Fruit fly (Drosophila melanogaster): ENCODE results near the gene CG9130.
"Not testable (repeated sequence)": the region's sequence is repeated elsewhere in the genome, so short reads cannot be mapped to it uniquely, and the experiment has no call there.

Gene CG9130

dm6 chr3L:1238219-1238618 lies 13.6 kb upstream of the CG9130 start, which contains the start of gene CG9192:
Gene CG9192 (minus strand): TSS chr3L:1238319.
- no peak for TF ChIP-seq noc (tag; optimal IDR thresholded peaks at IDR 0.05)

dm6 chr3L:1245810-1246209 lies 6.0 kb upstream of the CG9130 start, which contains the start of gene Klp61F:
Gene Klp61F (minus strand): TSS chr3L:1245910.
- TF ChIP-seq noc (tag; optimal IDR thresholded peaks at IDR 0.05), result not testable (repeated sequence)

dm6 chr3L:1246823-1247222 lies 5.0 kb upstream of the CG9130 start, which contains the start of gene CG32318:
Gene CG32318 (minus strand): TSS chr3L:1246923.
- not testable (repeated sequence) for TF ChIP-seq noc (tag; optimal IDR thresholded peaks at IDR 0.05)

- no peak for TF ChIP-seq noc (tag; optimal IDR thresholded peaks at IDR 0.05)
Observed at dm6 chr3L:1247627-1248295, 4.1 kb upstream of the CG9130 start, which contains the start of the genes Psf1 and Sac1. Gene Psf1 (minus strand): TSS chr3L:1247677. Gene Sac1 (plus strand): TSS chr3L:1247817.

- TF ChIP-seq noc (tag; optimal IDR thresholded peaks at IDR 0.05), result no peak
Observed at dm6 chr3L:1250396-1250795, 1.4 kb upstream of the CG9130 start, which contains the start of gene Bfc. Gene Bfc (plus strand): TSS chr3L:1250696.

- no peak for TF ChIP-seq noc (tag; optimal IDR thresholded peaks at IDR 0.05)
Observed at dm6 chr3L:1256061-1256780, 4.4 kb downstream of the CG9130 start, which contains the start of gene tfc. Gene tfc (plus strand): TSS chr3L:1256449.

dm6 chr3L:1258547-1258946 lies 6.7 kb downstream of the CG9130 start:
- TF ChIP-seq noc (tag; optimal IDR thresholded peaks at IDR 0.05), result no peak

- TF ChIP-seq noc (tag; optimal IDR thresholded peaks at IDR 0.05), result no peak
Observed at dm6 chr3L:1264998-1265397, 13.2 kb downstream of the CG9130 start.

- no peak for TF ChIP-seq noc (tag; optimal IDR thresholded peaks at IDR 0.05)
Observed at dm6 chr3L:1265423-1266002, 13.7 kb downstream of the CG9130 start.

- no peak for TF ChIP-seq noc (tag; optimal IDR thresholded peaks at IDR 0.05)
Observed at dm6 chr3L:1269013-1269412, 17.2 kb downstream of the CG9130 start.

dm6 chr3L:1275767-1276166 lies 24.0 kb downstream of the CG9130 start, which contains the start of gene CG32333:
Gene CG32333 (plus strand): TSS chr3L:1275956.
- no peak for TF ChIP-seq noc (tag; optimal IDR thresholded peaks at IDR 0.05)

- TF ChIP-seq noc (tag; optimal IDR thresholded peaks at IDR 0.05), result no peak
Observed at dm6 chr3L:1277937-1278336, 26.1 kb downstream of the CG9130 start.

- no peak for TF ChIP-seq noc (tag; optimal IDR thresholded peaks at IDR 0.05)
Observed at dm6 chr3L:1279685-1280084, 27.9 kb downstream of the CG9130 start.

dm6 chr3L:1280890-1281622 lies 29.2 kb downstream of the CG9130 start:
- TF ChIP-seq noc (tag; optimal IDR thresholded peaks at IDR 0.05), result no peak

- no peak for TF ChIP-seq noc (tag; optimal IDR thresholded peaks at IDR 0.05)
Observed at dm6 chr3L:1294835-1295234, 43.0 kb downstream of the CG9130 start.

dm6 chr3L:1295693-1296092 lies 43.9 kb downstream of the CG9130 start, which contains the start of gene Rabex-5:
Gene Rabex-5 (plus strand): TSS chr3L:1295913.
- TF ChIP-seq noc (tag; optimal IDR thresholded peaks at IDR 0.05), result no peak

Measured in whole organism, larva.